Fruit fly (Drosophila melanogaster): ENCODE data around the gene Vtld.

Gene Vtld

DNA sequence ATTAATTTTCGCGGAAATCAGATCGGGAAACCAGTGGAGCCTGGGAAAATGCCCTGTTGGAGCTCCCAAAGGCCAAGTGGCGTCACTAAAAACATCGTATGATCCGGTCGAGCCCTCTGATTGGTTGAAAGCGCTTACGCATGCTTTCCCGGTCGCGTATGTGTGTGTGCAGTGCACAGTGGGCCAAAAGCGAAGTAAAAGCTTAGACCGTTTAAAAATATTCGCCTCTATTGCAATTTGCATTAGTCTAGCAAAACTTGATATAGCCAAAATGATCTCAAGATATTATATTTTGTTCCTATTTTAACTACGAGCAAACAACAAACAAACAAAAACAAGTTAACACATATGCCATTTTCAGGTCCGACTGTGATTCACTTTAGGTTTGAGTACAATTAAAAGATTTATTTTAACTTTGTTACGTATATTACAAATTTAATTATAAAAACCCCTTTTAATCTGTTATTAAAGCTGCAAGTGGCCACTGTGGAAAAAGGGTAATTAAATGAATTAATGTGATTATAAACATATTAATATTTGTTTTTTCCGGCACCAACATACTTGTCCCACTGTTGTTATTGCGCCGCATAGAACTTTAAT, 34.1 kb downstream of the Vtld start:
- TF ChIP-seq bab2 (GFP tag; optimal IDR thresholded peaks at IDR 0.05) (peak; percentile 70), slp2 (GFP tag; optimal IDR thresholded peaks at IDR 0.05) (peak; percentile 73), HLH3B (GFP tag; IDR thresholded peaks at IDR 0.05) (peak; percentile 63), CG15601 (tag; optimal IDR thresholded peaks at IDR 0.05) (peak; percentile 72), CG7987 (GFP tag; optimal IDR thresholded peaks at IDR 0.05) (peak; percentile 40), lbe (GFP tag; optimal IDR thresholded peaks at IDR 0.05) (peak; percentile 88), scrt (GFP tag; optimal IDR thresholded peaks at IDR 0.05) (peak; percentile 76), Atf6 (GFP tag; IDR thresholded peaks at IDR 0.05) (peak; percentile 83), CG9817 (tag; optimal IDR thresholded peaks at IDR 0.05) (peak; percentile 75), cato (GFP tag; optimal IDR thresholded peaks at IDR 0.05; ENCODE audit: borderline replicate concordance) (peak; percentile 79), ind (GFP tag; optimal IDR thresholded peaks at IDR 0.05) (peak; percentile 81), CG10979 (tag; optimal IDR thresholded peaks at IDR 0.05) (peak; percentile 81), CG8944 (GFP tag; optimal IDR thresholded peaks at IDR 0.05) (peak; percentile 47), nmo (GFP tag; optimal IDR thresholded peaks at IDR 0.05) (peak; percentile 92), CG11093 (GFP tag; IDR thresholded peaks at IDR 0.05) (0 out of 3 replicates have a peak, but pooled peaks have one; percentile 43), wdn (GFP tag; IDR thresholded peaks at IDR 0.05) (no peak), Dbx (GFP tag; IDR thresholded peaks at IDR 0.05) (peak; percentile 78), wek (GFP tag; optimal IDR thresholded peaks at IDR 0.05) (peak; percentile 66), abd-A (tag; optimal IDR thresholded peaks at IDR 0.05) (no peak), CG7786 (GFP tag; optimal IDR thresholded peaks at IDR 0.05) (peak; percentile 81), rib (GFP tag; IDR thresholded peaks at IDR 0.05) (peak; percentile 57), CG11696 (GFP tag; IDR thresholded peaks at IDR 0.05) (peak; percentile 24; the same call in 1 of the 2 replicates), CG7271 (tag; optimal IDR thresholded peaks at IDR 0.05) (no peak), CG11398 (GFP tag; optimal IDR thresholded peaks at IDR 0.05) (peak; percentile 27), cad (GFP tag; optimal IDR thresholded peaks at IDR 0.05) (no peak), CG7839 (tag; optimal IDR thresholded peaks at IDR 0.05) (peak; percentile 91), CG18011 (GFP tag; optimal IDR thresholded peaks at IDR 0.05) (peak; percentile 74), stc (GFP tag; IDR thresholded peaks at IDR 0.05) (peak; percentile 64), sim (GFP tag; IDR thresholded peaks at IDR 0.05) (peak; percentile 56; the same call in 1 of the 2 replicates), H2.0 (GFP tag; IDR thresholded peaks at IDR 0.05) (peak; percentile 36; the same call in 1 of the 2 replicates), Bdp1 (GFP tag; optimal IDR thresholded peaks at IDR 0.05) (peak; percentile 59), wor (GFP tag; IDR thresholded peaks at IDR 0.05) (no peak; the same call in 1 of the 2 replicates), BEAF-32 (GFP tag; optimal IDR thresholded peaks at IDR 0.05) (no peak), YL-1 (GFP tag; optimal IDR thresholded peaks at IDR 0.05) (peak; percentile 68), CG14667 (GFP tag; IDR thresholded peaks at IDR 0.05) (peak; percentile 47; the same call in 1 of the 2 replicates), Dip2 (GFP tag; IDR thresholded peaks at IDR 0.05) (no peak), org-1 (GFP tag; optimal IDR thresholded peaks at IDR 0.05) (peak; percentile 85), CG17912 (GFP tag; optimal IDR thresholded peaks at IDR 0.05) (peak; percentile 36), CG6791 (GFP tag; IDR thresholded peaks at IDR 0.05; ENCODE audit: partially characterized antibody) (no peak; the same call in 2 of the 3 replicates), CG14014 (GFP tag; IDR thresholded peaks at IDR 0.05) (peak; percentile 73), caup (GFP tag; optimal IDR thresholded peaks at IDR 0.05; ENCODE audit: severe bottlenecking) (peak; percentile 91), Hr78 (GFP tag; optimal IDR thresholded peaks at IDR 0.05) (no peak), CG4282 (GFP tag; optimal IDR thresholded peaks at IDR 0.05) (peak; percentile 68), esg (GFP tag; conservative IDR thresholded peaks at IDR 0.05) (peak; percentile 57), usp (GFP tag; optimal IDR thresholded peaks at IDR 0.05) (no peak), CG30403 (GFP tag; optimal IDR thresholded peaks at IDR 0.05) (peak; percentile 88), gcm (GFP tag; optimal IDR thresholded peaks at IDR 0.05) (peak; percentile 74), CG11723 (GFP tag; optimal IDR thresholded peaks at IDR 0.05) (peak; percentile 91), E2f2 (GFP tag; IDR thresholded peaks at IDR 0.05) (peak; percentile 48; the same call in 1 of the 2 replicates)

All from whole organism, embryonic.